Fruit fly (Drosophila melanogaster) Kc167 (cell line): ENCODE results near the gene Ku80.

ENCODE experiments used
- Myc ChIP-seq: fragments of >200 bp; optimal IDR thresholded peaks from 2 replicates; lab custom pipeline; 2017; ENCODE audit warnings: missing external identifiers
- h ChIP-seq: fragments of >200 bp; optimal IDR thresholded peaks from 3 replicates; lab custom pipeline; 2018; ENCODE audit warnings: missing external identifiers
- psq ChIP-seq: fragments of >200 bp; optimal IDR thresholded peaks from 2 replicates; lab custom pipeline; 2017; ENCODE audit warnings: missing external identifiers

DNA sequence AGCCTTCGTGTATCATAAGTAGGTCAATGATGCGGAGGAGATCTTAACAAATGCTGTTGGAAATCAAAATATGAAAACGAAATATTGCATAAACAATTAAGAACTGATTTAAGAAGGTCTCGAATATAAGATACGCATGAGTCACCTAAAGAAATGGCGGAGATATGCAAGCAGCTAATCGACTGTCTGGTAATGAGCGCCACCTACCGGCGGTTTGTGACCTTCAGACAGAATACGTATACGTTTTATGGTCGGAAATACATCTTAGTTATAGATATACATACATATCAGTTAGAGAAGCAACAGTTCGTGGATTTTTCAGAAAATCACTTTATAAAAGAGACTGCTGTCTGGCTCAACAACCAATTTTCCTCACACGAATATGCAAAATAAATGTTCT lies 12.0 kb upstream of the Ku80 start:
- TF ChIP-seq h (lab: Kevin White, UChicago) = no peak
- no peak for TF ChIP-seq psq (lab: Kevin White, UChicago)
- no peak for TF ChIP-seq Myc
